Worm (Caenorhabditis elegans) whole organism, early embryonic: ENCODE results near the gene F58H1.5.

Source experiments
- B0310.2 ChIP-seq: sonication (generic microtip); optimal IDR thresholded peaks from 2 replicates; lab custom pipeline; 2016; ENCODE audit warnings: mild to moderate bottlenecking, missing genetic modification characterization, missing compliant biosample characterization
- F13C5.2 ChIP-seq: sonication (generic microtip); optimal IDR thresholded peaks from 2 replicates; lab custom pipeline; 2017; ENCODE audit warnings: mild to moderate bottlenecking, missing genetic modification characterization, inconsistent platforms, missing compliant biosample characterization
- aly-1 ChIP-seq: sonication (generic microtip); optimal IDR thresholded peaks from 2 replicates; lab custom pipeline; 2016; ENCODE audit warnings: missing genetic modification characterization, missing compliant biosample characterization
- ama-1 ChIP-seq: fragments of 150-350 bp; optimal IDR thresholded peaks from 2 replicates; lab custom pipeline; 2014
- ceh-13 ChIP-seq: fragments of 200-800 bp; sonication (Bioruptor generic); optimal IDR thresholded peaks from 2 replicates; lab custom pipeline; 2018; ENCODE audit warnings: mild to moderate bottlenecking, missing genetic modification characterization, missing compliant biosample characterization
- ceh-36 ChIP-seq: sonication (generic microtip); optimal IDR thresholded peaks from 2 replicates; lab custom pipeline; 2016; ENCODE audit warnings: missing genetic modification characterization, inconsistent platforms, missing compliant biosample characterization
- ets-7 ChIP-seq: sonication (generic microtip); optimal IDR thresholded peaks from 2 replicates; lab custom pipeline; 2016; ENCODE audit warnings: missing genotype, missing genetic modification characterization, missing compliant biosample characterization
- flt-1 ChIP-seq: fragments of 200-800 bp; sonication (Bioruptor generic); IDR thresholded peaks from 2 replicates; pipeline ENCODE4 v1.3.6; 2022; ENCODE audit warnings: missing genetic modification characterization, missing compliant biosample characterization
- hmbx-1 ChIP-seq: sonication (generic microtip); optimal IDR thresholded peaks from 2 replicates; lab custom pipeline; 2016; ENCODE audit warnings: mild to moderate bottlenecking, missing genetic modification characterization, missing compliant biosample characterization
- hmg-4 ChIP-seq: fragments of 200-800 bp; sonication (Bioruptor generic); optimal IDR thresholded peaks from 2 replicates; lab custom pipeline; 2018; ENCODE audit warnings: mild to moderate bottlenecking, missing genetic modification characterization, missing compliant biosample characterization
- hnd-1 ChIP-seq: sonication (generic microtip); optimal IDR thresholded peaks from 2 replicates; lab custom pipeline; 2016; ENCODE audit warnings: missing genetic modification characterization, missing compliant biosample characterization
- pes-1 ChIP-seq: fragments of 200-800 bp; sonication (Bioruptor generic); IDR thresholded peaks from 2 replicates; pipeline ENCODE4 v1.3.6; 2022; ENCODE audit warnings: missing genetic modification reagents, missing genetic modification characterization, missing compliant biosample characterization
- scrt-1 ChIP-seq: fragments of 200-800 bp; sonication (Bioruptor generic); IDR thresholded peaks from 2 replicates; pipeline ENCODE4 v1.3.6; 2022; ENCODE audit warnings: missing genetic modification characterization, missing compliant biosample characterization
- sea-1 ChIP-seq: fragments of 200-800 bp; sonication (Bioruptor generic); conservative IDR thresholded peaks from 2 replicates; pipeline ENCODE4 v1.3.6; 2022; ENCODE audit warnings: missing genetic modification characterization, missing compliant biosample characterization
- tbx-11 ChIP-seq: fragments of 200-800 bp; sonication (Bioruptor generic); IDR thresholded peaks from 2 replicates; pipeline ENCODE4 v1.3.6; 2022; ENCODE audit warnings: missing genetic modification characterization, missing compliant biosample characterization
- tbx-37 ChIP-seq: fragments of 200-800 bp; sonication (Bioruptor generic); conservative IDR thresholded peaks from 2 replicates; pipeline ENCODE4 v1.3.6; 2022; ENCODE audit warnings: missing genetic modification reagents, missing genetic modification characterization, missing compliant biosample characterization
- tra-4 ChIP-seq: sonication (generic microtip); optimal IDR thresholded peaks from 2 replicates; lab custom pipeline; 2017; ENCODE audit warnings: missing genetic modification characterization, missing compliant biosample characterization

Gene F58H1.5

ce11 chrV:11958343-11959291 is at the start of gene F58H1.5:
TSS of gene F58H1.5 (plus strand) at chrV:11958393.
- TF ChIP-seq pes-1 (GFP tag; lab: Robert Waterston, UW), result no peak
- TF ChIP-seq ama-1 (lab: Kevin White, UChicago), result peak; percentile 44
- no peak for TF ChIP-seq B0310.2 (tag; lab: Kevin White, UChicago)
- no peak for TF ChIP-seq sea-1 (GFP tag; lab: Robert Waterston, UW)

ce11 chrV:11913283-11913682 is 44.9 kb upstream of the F58H1.5 start:
- TF ChIP-seq ceh-13 (no peak), hmg-4 (no peak), tra-4 (tag; lab: Kevin White, UChicago) (no peak), hmbx-1 (tag; lab: Kevin White, UChicago) (no peak), ets-7 (no peak), tbx-37 (no peak), aly-1 (tag; lab: Kevin White, UChicago) (peak; percentile 18)

ce11 chrV:11917186-11917585 is 41.0 kb upstream of the F58H1.5 start, which contains the start of gene R31.2:
TSS of gene R31.2 (plus strand) at chrV:11917573.
- TF ChIP-seq tbx-37, result no peak
- no peak for TF ChIP-seq tbx-11 (GFP tag; lab: Robert Waterston, UW)
- TF ChIP-seq sea-1 (GFP tag; lab: Robert Waterston, UW), result no peak

ce11 chrV:11919639-11920038 is 38.6 kb upstream of the F58H1.5 start:
- TF ChIP-seq aly-1 (tag; lab: Kevin White, UChicago) (no peak), hmbx-1 (tag; lab: Kevin White, UChicago) (no peak), tra-4 (tag; lab: Kevin White, UChicago) (no peak), sea-1 (GFP tag; lab: Robert Waterston, UW) (no peak)

ce11 chrV:11921229-11921628 is 37.0 kb upstream of the F58H1.5 start:
- TF ChIP-seq ama-1 (lab: Kevin White, UChicago), result no peak
- TF ChIP-seq tra-4 (tag; lab: Kevin White, UChicago), result no peak
- no peak for TF ChIP-seq aly-1 (tag; lab: Kevin White, UChicago)
- no peak for TF ChIP-seq ceh-36 (tag; lab: Kevin White, UChicago)
- no peak for TF ChIP-seq pes-1 (GFP tag; lab: Robert Waterston, UW)
- no peak for TF ChIP-seq flt-1
- no peak for TF ChIP-seq tbx-37
- no peak for TF ChIP-seq hnd-1 (tag; lab: Kevin White, UChicago)

- TF ChIP-seq flt-1 (no peak), scrt-1 (no peak), tbx-37 (no peak), hnd-1 (tag; lab: Kevin White, UChicago) (no peak), sea-1 (GFP tag; lab: Robert Waterston, UW) (no peak), ceh-13 (no peak), tbx-11 (GFP tag; lab: Robert Waterston, UW) (no peak), ets-7 (no peak), pes-1 (GFP tag; lab: Robert Waterston, UW) (no peak), tra-4 (tag; lab: Kevin White, UChicago) (no peak), ama-1 (lab: Kevin White, UChicago) (no peak)
These were observed 36.3 kb upstream of the F58H1.5 start for ce11 chrV:11921689-11922517.

- TF ChIP-seq hmg-4 (no peak), sea-1 (GFP tag; lab: Robert Waterston, UW) (no peak), hnd-1 (tag; lab: Kevin White, UChicago) (no peak), scrt-1 (no peak), F13C5.2 (tag; lab: Kevin White, UChicago) (no peak), ama-1 (lab: Kevin White, UChicago) (no peak), pes-1 (GFP tag; lab: Robert Waterston, UW) (no peak), aly-1 (tag; lab: Kevin White, UChicago) (no peak), flt-1 (no peak), B0310.2 (tag; lab: Kevin White, UChicago) (no peak), ets-7 (no peak), tbx-11 (GFP tag; lab: Robert Waterston, UW) (no peak), ceh-36 (tag; lab: Kevin White, UChicago) (no peak), tra-4 (tag; lab: Kevin White, UChicago) (no peak), hmbx-1 (tag; lab: Kevin White, UChicago) (no peak), ceh-13 (no peak), tbx-37 (no peak)
These were observed 30.8 kb upstream of the F58H1.5 start, which contains the start of gene osm-6 for ce11 chrV:11927346-11927745. TSS of gene osm-6 (minus strand) at chrV:11927446.
